Fruit fly (Drosophila melanogaster) whole organism, embryonic: ENCODE data around the gene CG7058.
A peak's percentile ranks its signal among the peaks of the same experiment; 100 is the strongest.

Experiments
- Antp ChIP-seq: fragments of 200-800 bp; sonication (Bioruptor generic); optimal IDR thresholded peaks from 3 replicates; lab custom pipeline; 2016; ENCODE audit warnings: missing biosample characterization, missing genetic modification characterization
- B-H1 ChIP-seq: fragments of 200-800 bp; sonication (Bioruptor generic); IDR thresholded peaks from 3 replicates; pipeline ENCODE4 v1.3.6; 2022; ENCODE audit warnings: missing biosample characterization, missing genetic modification characterization
- CG10274 ChIP-seq: fragments of 200-800 bp; sonication (Bioruptor generic); optimal IDR thresholded peaks from 3 replicates; lab custom pipeline; 2017; ENCODE audit warnings: missing biosample characterization, mild to moderate bottlenecking, missing genetic modification characterization
- CG10366 ChIP-seq: fragments of 200-800 bp; sonication (Bioruptor generic); IDR thresholded peaks from 2 replicates; pipeline ENCODE4 v1.3.6; 2022; ENCODE audit warnings: missing biosample characterization, missing genetic modification characterization
- CG12391 ChIP-seq: fragments of 200-800 bp; sonication (Bioruptor generic); optimal IDR thresholded peaks from 3 replicates; lab custom pipeline; 2018; ENCODE audit warnings: missing biosample characterization, mild to moderate bottlenecking, missing genetic modification characterization, moderate library complexity
- CG13894 ChIP-seq: fragments of 200-800 bp; sonication (Bioruptor generic); optimal IDR thresholded peaks from 3 replicates; lab custom pipeline; 2018; ENCODE audit warnings: missing biosample characterization, mild to moderate bottlenecking, missing genetic modification characterization, moderate library complexity
- CG15479 ChIP-seq: fragments of 200-800 bp; sonication (Bioruptor generic); optimal IDR thresholded peaks from 3 replicates; lab custom pipeline; 2019; ENCODE audit warnings: missing biosample characterization, mild to moderate bottlenecking, missing genetic modification characterization, moderate library complexity
- CG1603 ChIP-seq: fragments of 200-800 bp; sonication (Bioruptor generic); optimal IDR thresholded peaks from 2 replicates; lab custom pipeline; 2019; ENCODE audit warnings: missing biosample characterization, mild to moderate bottlenecking, missing genetic modification characterization, moderate library complexity
- CG16779 ChIP-seq: fragments of 200-800 bp; sonication (Bioruptor generic); IDR thresholded peaks from 2 replicates; pipeline ENCODE4 v1.3.6; 2022; ENCODE audit warnings: missing biosample characterization, missing genetic modification characterization
- CG17568 ChIP-seq: fragments of 200-800 bp; sonication (Bioruptor generic); optimal IDR thresholded peaks from 2 replicates; lab custom pipeline; 2018; ENCODE audit warnings: missing biosample characterization, mild to moderate bottlenecking, missing genetic modification characterization, moderate library complexity
- CG18262 ChIP-seq: fragments of 200-800 bp; optimal IDR thresholded peaks from 3 replicates; lab custom pipeline; 2019; ENCODE audit warnings: missing biosample characterization, mild to moderate bottlenecking, missing genetic modification characterization, moderate library complexity
- CG30403 ChIP-seq: fragments of 200-800 bp; sonication (Bioruptor generic); optimal IDR thresholded peaks from 3 replicates; lab custom pipeline; 2016; ENCODE audit warnings: missing biosample characterization, missing genetic modification characterization
- CG34376 ChIP-seq: fragments of 200-800 bp; sonication (Bioruptor generic); optimal IDR thresholded peaks from 2 replicates; lab custom pipeline; 2018; ENCODE audit warnings: missing biosample characterization, mild to moderate bottlenecking, missing genetic modification characterization
- CG4617 ChIP-seq: fragments of 200-800 bp; sonication (Bioruptor generic); optimal IDR thresholded peaks from 3 replicates; lab custom pipeline; 2016; ENCODE audit warnings: missing biosample characterization, missing genetic modification characterization, borderline replicate concordance
- CG4730 ChIP-seq: fragments of 200-800 bp; sonication (Bioruptor generic); IDR thresholded peaks from 2 replicates; pipeline ENCODE4 v1.3.6; 2022; ENCODE audit warnings: missing biosample characterization, missing genetic modification characterization
- CG6272 ChIP-seq: fragments of 200-800 bp; sonication (Bioruptor generic); IDR thresholded peaks from 2 replicates; pipeline ENCODE4 v1.3.6; 2022; ENCODE audit warnings: missing biosample characterization, missing genetic modification characterization
- CG8290 ChIP-seq, 3 experiments: fragments of 200-800 bp; sonication (Bioruptor generic); optimal IDR thresholded peaks; 2 replicates each; lab custom pipeline; 2016 to 2019; ENCODE audit warnings: missing biosample characterization in 3 of 3, missing genetic modification characterization in 3 of 3, mild to moderate bottlenecking in 2 of 3, moderate library complexity in 1 of 3
- CG8359 ChIP-seq: fragments of 200-800 bp; sonication (Bioruptor generic); optimal IDR thresholded peaks from 2 replicates; lab custom pipeline; 2017; ENCODE audit warnings: missing biosample characterization, mild to moderate bottlenecking, missing genetic modification characterization, borderline replicate concordance
- CG8944 ChIP-seq: fragments of 200-800 bp; sonication (Bioruptor generic); optimal IDR thresholded peaks from 3 replicates; lab custom pipeline; 2016; ENCODE audit warnings: missing biosample characterization, missing genetic modification characterization
- Camta ChIP-seq: fragments of 200-800 bp; sonication (Bioruptor generic); optimal IDR thresholded peaks from 2 replicates; lab custom pipeline; 2016; ENCODE audit warnings: missing biosample characterization, missing genetic modification characterization
- Deaf1 ChIP-seq: fragments of 200-800 bp; optimal IDR thresholded peaks from 3 replicates; lab custom pipeline; 2019; ENCODE audit warnings: missing biosample characterization, mild to moderate bottlenecking, missing genetic modification characterization, moderate library complexity
- Dek ChIP-seq: fragments of 200-800 bp; sonication (Bioruptor generic); optimal IDR thresholded peaks from 3 replicates; lab custom pipeline; 2019; ENCODE audit warnings: missing biosample characterization, mild to moderate bottlenecking, missing genetic modification characterization, moderate library complexity
- Dll ChIP-seq: fragments of 200-800 bp; sonication (Bioruptor generic); IDR thresholded peaks from 4 replicates; pipeline ENCODE4 v1.3.6; 2022; ENCODE audit warnings: missing biosample characterization, missing genetic modification characterization; ENCODE audit not compliant: partially characterized antibody
- Eip74EF ChIP-seq, 2 experiments: fragments of 200-800 bp in 1 of 2; fragments of >200 bp in 1 of 2; sonication (Bioruptor generic) in 1 of 2; optimal IDR thresholded peaks; 2 replicates each; lab custom pipeline; 2017 to 2019; ENCODE audit warnings: missing biosample characterization in 2 of 2, missing genetic modification characterization in 2 of 2, mild to moderate bottlenecking in 1 of 2, moderate library complexity in 1 of 2
- HLH4C ChIP-seq: fragments of 200-800 bp; sonication (Bioruptor generic); IDR thresholded peaks from 3 replicates; pipeline ENCODE4 v1.3.6; 2022; ENCODE audit warnings: missing biosample characterization, missing genetic modification characterization; ENCODE audit not compliant: partially characterized antibody
- Hey ChIP-seq: fragments of 200-800 bp; sonication (Bioruptor generic); optimal IDR thresholded peaks from 3 replicates; lab custom pipeline; 2018; ENCODE audit warnings: missing biosample characterization, mild to moderate bottlenecking, missing genetic modification characterization
- Mes4 ChIP-seq: fragments of 200-800 bp; sonication (Bioruptor generic); optimal IDR thresholded peaks from 2 replicates; lab custom pipeline; 2016; ENCODE audit warnings: missing biosample characterization, missing genetic modification characterization
- Oli ChIP-seq: fragments of 200-800 bp; sonication (Bioruptor generic); optimal IDR thresholded peaks from 2 replicates; lab custom pipeline; 2018; ENCODE audit warnings: missing biosample characterization, mild to moderate bottlenecking, missing genetic modification characterization, moderate library complexity
- Optix ChIP-seq: fragments of 200-800 bp; sonication (Bioruptor generic); IDR thresholded peaks from 3 replicates; pipeline ENCODE4 v1.3.6; 2022; ENCODE audit warnings: missing biosample characterization, missing genetic modification characterization
- PHDP ChIP-seq: fragments of 200-800 bp; sonication (Bioruptor generic); optimal IDR thresholded peaks from 3 replicates; lab custom pipeline; 2018; ENCODE audit warnings: missing biosample characterization, mild to moderate bottlenecking, missing genetic modification characterization, moderate library complexity
- Side ChIP-seq: fragments of 200-800 bp; sonication (Bioruptor generic); optimal IDR thresholded peaks from 2 replicates; lab custom pipeline; 2016; ENCODE audit warnings: missing biosample characterization, missing genetic modification characterization
- Vsx1 ChIP-seq: fragments of 200-800 bp; sonication (Bioruptor generic); optimal IDR thresholded peaks from 2 replicates; lab custom pipeline; 2017; ENCODE audit warnings: missing biosample characterization, mild to moderate bottlenecking, missing genetic modification characterization, missing genetic modification reagents
- en ChIP-seq: fragments of 200-800 bp; sonication (Bioruptor generic); optimal IDR thresholded peaks from 2 replicates; lab custom pipeline; 2016; ENCODE audit warnings: missing biosample characterization, missing genetic modification characterization
- ftz-f1 ChIP-seq: fragments of 200-800 bp; sonication (Bioruptor generic); optimal IDR thresholded peaks from 2 replicates; lab custom pipeline; 2016; ENCODE audit warnings: missing biosample characterization, missing genetic modification characterization
- jumu ChIP-seq: fragments of 200-800 bp; sonication (Bioruptor generic); optimal IDR thresholded peaks from 3 replicates; lab custom pipeline; 2016; ENCODE audit warnings: missing biosample characterization, missing genetic modification characterization
- lilli ChIP-seq: fragments of 200-800 bp; sonication (Bioruptor generic); optimal IDR thresholded peaks from 3 replicates; lab custom pipeline; 2016; ENCODE audit warnings: missing biosample characterization, missing genetic modification characterization
- lola ChIP-seq, 3 experiments: fragments of >200 bp in 2 of 3; fragments of 200-800 bp in 1 of 3; sonication (Bioruptor generic) in 1 of 3; optimal IDR thresholded peaks; 2 replicates each; lab custom pipeline; 2017 to 2019; ENCODE audit warnings: missing biosample characterization in 3 of 3, missing genetic modification characterization in 3 of 3, mild to moderate bottlenecking in 1 of 3, moderate library complexity in 1 of 3
- pan ChIP-seq, 4 experiments: fragments of >200 bp in 3 of 4; fragments of 200-800 bp in 1 of 4; sonication (Bioruptor generic) in 1 of 4; optimal IDR thresholded peaks in 3 of 4; IDR thresholded peaks in 1 of 4; 2 replicates each; pipeline versions ENCODE4 v1.3.6 to Lab custom; 2017 to 2022; ENCODE audit warnings: missing biosample characterization in 2 of 4, missing genetic modification characterization in 2 of 4, mixed read lengths in 1 of 4
- repo ChIP-seq: fragments of 200-800 bp; sonication (Bioruptor generic); optimal IDR thresholded peaks from 2 replicates; lab custom pipeline; 2016; ENCODE audit warnings: missing biosample characterization, missing genetic modification characterization
- ro ChIP-seq: fragments of 200-800 bp; sonication (Bioruptor generic); IDR thresholded peaks from 2 replicates; pipeline ENCODE4 v1.3.6; 2022; ENCODE audit warnings: missing biosample characterization, missing genetic modification characterization
- schlank ChIP-seq: fragments of 200-800 bp; sonication (Bioruptor generic); optimal IDR thresholded peaks from 2 replicates; lab custom pipeline; 2018; ENCODE audit warnings: missing biosample characterization, mild to moderate bottlenecking, missing genetic modification characterization
- sens ChIP-seq: fragments of 200-800 bp; sonication (Bioruptor generic); peaks from one replicate; lab custom pipeline; 2016; ENCODE audit warnings: missing biosample characterization, missing genetic modification characterization
- seq ChIP-seq: fragments of 200-800 bp; sonication (Bioruptor generic); IDR thresholded peaks from 2 replicates; pipeline ENCODE4 v1.3.6; 2022; ENCODE audit warnings: missing biosample characterization, missing genetic modification characterization
- shn ChIP-seq: fragments of 200-800 bp; sonication (Bioruptor generic); optimal IDR thresholded peaks from 3 replicates; lab custom pipeline; 2016; ENCODE audit warnings: missing biosample characterization, missing genetic modification characterization
- slbo ChIP-seq: fragments of 200-800 bp; sonication (Bioruptor generic); IDR thresholded peaks from 2 replicates; pipeline ENCODE4 v1.3.6; 2022; ENCODE audit warnings: missing biosample characterization, missing genetic modification characterization
- sr ChIP-seq: fragments of 200-800 bp; sonication (Bioruptor generic); IDR thresholded peaks from 3 replicates; pipeline ENCODE4 v1.3.6; 2022; ENCODE audit warnings: missing biosample characterization, missing genetic modification characterization
- stc ChIP-seq: fragments of 200-800 bp; sonication (Bioruptor generic); IDR thresholded peaks from 2 replicates; pipeline ENCODE4 v1.3.6; 2022; ENCODE audit warnings: missing biosample characterization, missing genetic modification characterization
- sug ChIP-seq: fragments of 200-800 bp; optimal IDR thresholded peaks from 2 replicates; lab custom pipeline; 2019; ENCODE audit warnings: missing biosample characterization, mild to moderate bottlenecking, missing genetic modification characterization, moderate library complexity
- tio ChIP-seq: fragments of 200-800 bp; sonication (Bioruptor generic); optimal IDR thresholded peaks from 2 replicates; lab custom pipeline; 2017; ENCODE audit warnings: missing biosample characterization, missing genetic modification characterization, inconsistent platforms

The CG7058 gene

dm6 chrX:18837046-18837445, 30.6 kb downstream of the CG7058 start (continued):
- TF ChIP-seq ftz-f1 (GFP tag; lab: Kevin White, UChicago) (no peak), lilli (GFP tag; lab: Kevin White, UChicago) (peak; percentile 32), stc (GFP tag; lab: Robert Waterston, UW) (peak; percentile 69), CG12391 (tag; lab: Kevin White, UChicago) (peak; percentile 45), Side (GFP tag; lab: Kevin White, UChicago) (peak; percentile 22), Antp (GFP tag; lab: Kevin White, UChicago) (peak; percentile 37), CG4617 (GFP tag; lab: Kevin White, UChicago) (no peak), slbo (GFP tag; lab: Robert Waterston, UW) (peak; percentile 51), Mes4 (GFP tag; lab: Kevin White, UChicago) (peak; percentile 18), CG15479 (GFP tag; lab: Kevin White, UChicago) (no peak), CG1603 (peak; percentile 52), lola (GFP tag; optimal IDR thresholded peaks at IDR 0.05; lab: Kevin White, UChicago) (peak in 1 of 3 experiments; percentile 28), Dll (GFP tag; lab: Robert Waterston, UW) (no peak), CG8290 (GFP tag; optimal IDR thresholded peaks at IDR 0.05; lab: Kevin White, UChicago) (no peak), CG8290 (tag; optimal IDR thresholded peaks at IDR 0.05; lab: Kevin White, UChicago) (peak in 1 of 2 experiments; percentile 77), CG10274 (GFP tag; lab: Kevin White, UChicago) (no peak), pan (optimal IDR thresholded peaks at IDR 0.05; lab: Kevin White, UChicago) (peak in 1 of 2 experiments; percentile 35), pan (GFP tag; optimal IDR thresholded peaks at IDR 0.05 in 1 of 2, IDR thresholded peaks at IDR 0.05 in 1 of 2) (peak in 1 of 2 experiments; percentile 71), HLH4C (GFP tag; lab: Robert Waterston, UW) (no peak), CG13894 (tag; lab: Kevin White, UChicago) (no peak), B-H1 (GFP tag; lab: Robert Waterston, UW) (no peak), CG8944 (GFP tag; lab: Kevin White, UChicago) (peak; percentile 33), shn (peak; percentile 37), CG34376 (GFP tag; lab: Kevin White, UChicago) (no peak), CG8359 (no peak), CG6272 (0 out of 2 replicates have a peak, but pooled peaks have one; percentile 22), schlank (tag; lab: Kevin White, UChicago) (peak; percentile 3), CG18262 (peak; percentile 49), sug (tag; lab: Kevin White, UChicago) (peak; percentile 62), Eip74EF (GFP tag; optimal IDR thresholded peaks at IDR 0.05; lab: Kevin White, UChicago) (peak in 1 of 2 experiments; percentile 27), jumu (GFP tag; lab: Kevin White, UChicago) (peak; percentile 44), CG17568 (GFP tag; lab: Kevin White, UChicago) (no peak), sens (GFP tag; lab: Kevin White, UChicago) (peak; percentile 83), CG16779 (GFP tag; lab: Robert Waterston, UW) (no peak), Dek (tag; lab: Kevin White, UChicago) (peak; percentile 16), repo (GFP tag; lab: Kevin White, UChicago) (no peak), CG4730 (0 out of 2 replicates have a peak, but pooled peaks have one; percentile 18), PHDP (tag; lab: Kevin White, UChicago) (peak; percentile 22), seq (GFP tag; lab: Robert Waterston, UW) (0 out of 2 replicates have a peak, but pooled peaks have one; percentile 13), tio (GFP tag; lab: Kevin White, UChicago) (peak; percentile 17), Hey (tag; lab: Kevin White, UChicago) (no peak), Deaf1 (no peak), ro (GFP tag; lab: Robert Waterston, UW) (0 out of 2 replicates have a peak, but pooled peaks have one; percentile 22), Optix (GFP tag; lab: Robert Waterston, UW) (0 out of 3 replicates have a peak, but pooled peaks have one; percentile 21), Oli (tag; lab: Kevin White, UChicago) (peak; percentile 44), CG10366 (GFP tag; lab: Robert Waterston, UW) (peak; percentile 50), Camta (GFP tag; lab: Kevin White, UChicago) (peak; percentile 22), sr (no peak), en (GFP tag; lab: Kevin White, UChicago) (no peak), Vsx1 (GFP tag; lab: Kevin White, UChicago) (peak; percentile 12), CG30403 (peak; percentile 40)
